Worm (Caenorhabditis elegans) whole organism, late embryonic: ENCODE data around the gene sdc-3.

Source experiments
- ahr-1 ChIP-seq: sonication (generic microtip); optimal IDR thresholded peaks from 2 replicates; lab custom pipeline; 2016; ENCODE audit warnings: missing genetic modification characterization, missing compliant biosample characterization
- ceh-48 ChIP-seq: sonication (generic microtip); optimal IDR thresholded peaks from 2 replicates; lab custom pipeline; 2016; ENCODE audit warnings: missing genetic modification characterization, inconsistent platforms, missing compliant biosample characterization
- ceh-9 ChIP-seq: sonication (generic microtip); optimal IDR thresholded peaks from 2 replicates; lab custom pipeline; 2016; ENCODE audit warnings: mild to moderate bottlenecking, missing genetic modification characterization, inconsistent platforms, missing compliant biosample characterization
- fkh-10 ChIP-seq: fragments of 150-350 bp; optimal IDR thresholded peaks from 2 replicates; lab custom pipeline; 2014; ENCODE audit warnings: missing biosample characterization, missing genetic modification reagents, missing genetic modification characterization
- mec-3 ChIP-seq: sonication (generic microtip); optimal IDR thresholded peaks from 2 replicates; lab custom pipeline; 2016; ENCODE audit warnings: borderline replicate concordance, missing genetic modification characterization, missing compliant biosample characterization
- pat-9 ChIP-seq: fragments of 200-800 bp; sonication (Bioruptor generic); optimal IDR thresholded peaks from 2 replicates; lab custom pipeline; 2018; ENCODE audit warnings: mild to moderate bottlenecking, missing genetic modification characterization, moderate library complexity, missing compliant biosample characterization
- pqm-1 ChIP-seq: sonication (generic microtip); optimal IDR thresholded peaks from 2 replicates; lab custom pipeline; 2016; ENCODE audit warnings: missing genetic modification characterization, missing compliant biosample characterization
- tbx-2 ChIP-seq: sonication (generic microtip); optimal IDR thresholded peaks from 2 replicates; lab custom pipeline; 2016; ENCODE audit warnings: missing genetic modification characterization, missing compliant biosample characterization
- ttx-3 ChIP-seq: sonication (generic microtip); optimal IDR thresholded peaks from 2 replicates; lab custom pipeline; 2016; ENCODE audit warnings: missing genetic modification reagents, missing genetic modification characterization, missing compliant biosample characterization
- unc-3 ChIP-seq, 2 experiments: fragments of 200-800 bp in 1 of 2; sonication (Bioruptor generic) in 1 of 2; sonication (generic microtip) in 1 of 2; conservative IDR thresholded peaks in 1 of 2; optimal IDR thresholded peaks in 1 of 2; 2 replicates each; pipeline versions ENCODE4 v1.3.6 to Lab custom; 2016 to 2022; ENCODE audit warnings: missing compliant biosample characterization in 2 of 2, missing genetic modification characterization in 2 of 2, missing genetic modification reagents in 1 of 2
- zip-5 ChIP-seq: sonication (generic microtip); optimal IDR thresholded peaks from 2 replicates; lab custom pipeline; 2016; ENCODE audit warnings: missing genetic modification characterization, missing compliant biosample characterization

ce11 chrV:15068378-15068777, 20.4 kb upstream of the sdc-3 start, which contains the start of gene dnj-3:
- no peak for TF ChIP-seq ahr-1 (tag; lab: Kevin White, UChicago)
- TF ChIP-seq zip-5 (tag; lab: Kevin White, UChicago), result no peak
- TF ChIP-seq fkh-10 (GFP tag; lab: Kevin White, UChicago), result no peak
- no peak for TF ChIP-seq ceh-9 (tag; lab: Kevin White, UChicago)
- TF ChIP-seq unc-3 (GFP tag; conservative IDR thresholded peaks at IDR 0.05; lab: Robert Waterston, UW), result no peak
- no peak for TF ChIP-seq unc-3 (tag; optimal IDR thresholded peaks at IDR 0.05; lab: Kevin White, UChicago)
- TF ChIP-seq pat-9 (tag; lab: Kevin White, UChicago), result no peak
- TF ChIP-seq pqm-1 (tag; lab: Kevin White, UChicago), result no peak
- TF ChIP-seq mec-3 (tag; lab: Kevin White, UChicago), result no peak
- TF ChIP-seq ttx-3, result no peak
- TF ChIP-seq ceh-48, result no peak
- TF ChIP-seq tbx-2 (tag; lab: Kevin White, UChicago), result no peak
